Worm (Caenorhabditis elegans) whole organism, midembryonic: ENCODE results near the gene C31G12.1.

Source experiments
- flt-1 ChIP-seq: fragments of 200-800 bp; sonication (Bioruptor generic); IDR thresholded peaks from 2 replicates; pipeline ENCODE4 v1.3.6; 2022; ENCODE audit warnings: missing genetic modification characterization, missing compliant biosample characterization
- klf-2 ChIP-seq: fragments of 200-800 bp; sonication (Bioruptor generic); conservative IDR thresholded peaks from 2 replicates; pipeline ENCODE4 v1.3.6; 2022; ENCODE audit warnings: missing genetic modification reagents, missing genetic modification characterization, missing compliant biosample characterization
- ref-1 ChIP-seq: fragments of 200-800 bp; sonication (Bioruptor generic); conservative IDR thresholded peaks from 2 replicates; pipeline ENCODE4 v1.3.6; 2022; ENCODE audit warnings: missing genetic modification reagents, missing genetic modification characterization, missing compliant biosample characterization
- tab-1 ChIP-seq: fragments of 200-800 bp; sonication (Bioruptor generic); IDR thresholded peaks from 2 replicates; pipeline ENCODE4 v1.3.6; 2022; ENCODE audit warnings: missing genetic modification characterization, missing compliant biosample characterization
- ztf-23 ChIP-seq: fragments of 200-800 bp; sonication (Bioruptor generic); IDR thresholded peaks from 2 replicates; pipeline ENCODE4 v1.3.6; 2022; ENCODE audit warnings: missing genetic modification reagents, missing genetic modification characterization, missing compliant biosample characterization

DNA sequence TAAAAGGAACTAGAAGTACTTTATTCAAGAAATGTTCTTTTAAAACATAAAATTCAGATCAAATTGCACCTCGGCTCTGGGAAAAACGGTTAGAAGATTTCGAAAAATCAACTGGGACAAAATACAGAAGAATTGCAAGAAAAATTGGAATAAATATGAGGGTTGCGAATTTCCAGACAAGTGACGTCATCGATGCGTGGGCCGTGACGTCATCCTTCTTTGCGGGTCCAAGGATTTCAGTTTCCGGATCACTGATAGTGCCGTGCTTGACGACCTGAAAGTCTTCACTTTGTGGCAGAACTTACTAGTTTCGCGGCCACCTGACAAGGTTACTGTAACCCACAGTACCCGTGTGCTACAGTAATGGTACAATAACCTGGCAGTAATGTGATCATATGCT lies 16.3 kb upstream of the C31G12.1 start:
- TF ChIP-seq ztf-23 (no peak), flt-1 (GFP tag; lab: Robert Waterston, UW) (no peak), klf-2 (GFP tag; lab: Robert Waterston, UW) (no peak), tab-1 (GFP tag; lab: Robert Waterston, UW) (no peak), ref-1 (GFP tag; lab: Robert Waterston, UW) (no peak)
